Worm (Caenorhabditis elegans): ENCODE measurements around the gene cutl-22.

Gene cutl-22

DNA sequence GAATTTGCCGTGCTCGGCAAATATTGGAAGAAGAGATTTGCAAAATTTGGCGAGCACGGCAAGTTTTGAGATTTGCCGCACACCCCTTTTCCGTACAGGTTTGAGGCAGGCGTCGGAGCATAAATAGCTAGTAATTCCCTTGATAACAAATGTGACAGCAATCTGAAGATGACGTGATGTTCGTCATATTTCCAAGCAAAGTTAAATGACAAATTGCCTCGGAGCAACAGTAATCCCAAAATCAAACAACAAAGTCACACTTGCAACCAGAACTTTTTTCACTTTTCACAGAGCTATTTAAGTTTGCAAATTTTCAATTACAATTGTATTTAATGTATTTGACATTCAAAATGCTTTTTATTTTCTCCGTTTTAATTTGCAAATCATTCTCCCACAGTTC is 37.7 kb downstream of the cutl-22 start, which contains the start of gene F25A2.1:
Gene F25A2.1, plus strand, starts transcription at position 301 of the 400 bp plus-strand sequence.
- TF ChIP-seq ama-1 (optimal IDR thresholded peaks at IDR 0.05) (no peak), eyg-1 (tag; optimal IDR thresholded peaks at IDR 0.05) (no peak), pax-1 (tag; optimal IDR thresholded peaks at IDR 0.05) (no peak), K02D7.2 (tag; optimal IDR thresholded peaks at IDR 0.05) (no peak), elt-4 (tag; optimal IDR thresholded peaks at IDR 0.05) (no peak), ceh-48 (tag; optimal IDR thresholded peaks at IDR 0.05) (no peak)

DNA sequence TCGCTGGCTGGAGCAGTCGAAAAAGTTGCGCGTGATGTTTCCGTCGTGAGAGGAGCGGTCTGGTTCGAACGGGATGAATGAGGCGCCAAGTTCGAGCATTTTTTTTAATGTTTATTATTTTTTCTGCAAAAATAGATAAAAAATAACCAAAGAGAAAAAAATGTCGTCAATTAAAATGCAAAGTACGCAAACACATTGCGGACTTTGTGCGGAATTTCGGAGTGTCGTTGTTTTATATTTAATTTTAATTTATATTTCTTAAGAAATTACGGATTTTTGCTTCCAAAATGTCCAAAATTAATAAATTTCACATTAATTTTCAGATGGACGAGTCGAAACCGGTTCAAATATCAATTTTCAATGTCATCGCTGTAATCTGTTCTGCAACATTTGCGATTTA is 54.5 kb downstream of the cutl-22 start, which contains the start of the genes wrb-1 and Y50D4A.4:
Gene wrb-1, plus strand, starts transcription at position 78 of the 400 bp plus-strand sequence.
Gene Y50D4A.4, minus strand, starts transcription at position 133 of the 400 bp plus-strand sequence.
- TF ChIP-seq unc-42 (tag; optimal IDR thresholded peaks at IDR 0.05) (peak; percentile 13), gmeb-2 (tag; optimal IDR thresholded peaks at IDR 0.05) (no peak), ref-2 (tag; optimal IDR thresholded peaks at IDR 0.05) (peak; percentile 29)
